Fruit fly (Drosophila melanogaster) S2 (cell line): ENCODE measurements around the gene CG7879.

Experiments used
- CG8478 ChIP-seq: fragments of >200 bp; optimal IDR thresholded peaks from 2 replicates; lab custom pipeline; 2018
- CTCF ChIP-seq, 2 experiments: fragments of >200 bp; optimal IDR thresholded peaks; 2 replicates each; lab custom pipeline; 2018

DNA sequence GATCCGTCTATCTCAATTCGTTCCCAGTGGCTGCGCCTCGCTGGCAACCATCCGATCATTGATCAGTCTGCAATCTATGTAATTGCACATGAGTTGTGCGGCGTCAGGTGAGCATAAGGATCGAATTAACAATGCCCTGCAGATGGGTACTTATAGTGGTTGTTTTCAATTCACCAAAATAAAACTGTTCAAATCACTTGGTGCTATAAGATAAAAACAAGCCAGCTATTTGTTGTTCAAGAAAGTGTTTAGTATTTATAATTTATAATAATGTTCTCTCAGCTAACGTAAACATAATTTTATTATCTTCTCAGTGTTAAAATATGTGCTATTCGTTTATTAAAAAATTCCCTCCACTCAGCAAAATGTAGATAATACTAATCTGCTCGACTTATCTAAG, 47.3 kb upstream of the CG7879 start, which contains the start of gene CG12105:
- TF ChIP-seq CG8478 (lab: Kevin White, UChicago) (no peak), CTCF (optimal IDR thresholded peaks at IDR 0.05; lab: Kevin White, UChicago) (no peak)
